Worm (Caenorhabditis elegans): ENCODE measurements around the gene C34H4.1.

C34H4.1 gene

ce11 chrIV:1516527-1516926, 38.9 kb upstream of the C34H4.1 start, which contains the start of gene clec-172:
Gene clec-172, minus strand, starts transcription at chrIV:1516627.
- TF ChIP-seq elt-2 (tag; optimal IDR thresholded peaks at IDR 0.05) = peak; percentile 38
- no peak for TF ChIP-seq ama-1 (optimal IDR thresholded peaks at IDR 0.05)

ce11 chrIV:1521224-1521623, 34.2 kb upstream of the C34H4.1 start, which contains the start of gene K03H6.4:
Gene K03H6.4, minus strand, starts transcription at chrIV:1521324.
- TF ChIP-seq R02D3.7 (tag; optimal IDR thresholded peaks at IDR 0.05) = no peak

ce11 chrIV:1522358-1522757, 33.0 kb upstream of the C34H4.1 start:
- TF ChIP-seq nhr-67 (tag; optimal IDR thresholded peaks at IDR 0.05) (no peak), ama-1 (optimal IDR thresholded peaks at IDR 0.05) (no peak), lin-39 (tag; optimal IDR thresholded peaks at IDR 0.05) (no peak), elt-2 (tag; optimal IDR thresholded peaks at IDR 0.05) (no peak), tbx-2 (tag; optimal IDR thresholded peaks at IDR 0.05) (no peak), elt-1 (tag; optimal IDR thresholded peaks at IDR 0.05) (no peak), ztf-11 (tag; optimal IDR thresholded peaks at IDR 0.05) (no peak), aly-2 (tag; optimal IDR thresholded peaks at IDR 0.05) (no peak), ZK546.5 (tag; optimal IDR thresholded peaks at IDR 0.05) (no peak), mdl-1 (tag; optimal IDR thresholded peaks at IDR 0.05) (no peak), jun-1 (tag; optimal IDR thresholded peaks at IDR 0.05) (no peak), fkh-10 (GFP tag; optimal IDR thresholded peaks at IDR 0.05) (no peak)

ce11 chrIV:1523418-1523817, 32.0 kb upstream of the C34H4.1 start, which contains the start of gene K03H6.1:
Gene K03H6.1, plus strand, starts transcription at chrIV:1523718.
- TF ChIP-seq nhr-76 (tag; optimal IDR thresholded peaks at IDR 0.05) (no peak), daf-12 (tag; optimal IDR thresholded peaks at IDR 0.05) (no peak), snpc-4 (tag; optimal IDR thresholded peaks at IDR 0.05) (no peak), lin-15B (tag; optimal IDR thresholded peaks at IDR 0.05) (no peak), lin-39 (tag; optimal IDR thresholded peaks at IDR 0.05) (no peak), nhr-11 (tag; optimal IDR thresholded peaks at IDR 0.05) (no peak), nhr-67 (tag; optimal IDR thresholded peaks at IDR 0.05) (no peak), nhr-25 (tag; optimal IDR thresholded peaks at IDR 0.05) (no peak), egl-5 (tag; optimal IDR thresholded peaks at IDR 0.05) (no peak)

ce11 chrIV:1536316-1536715, 19.1 kb upstream of the C34H4.1 start, which contains the start of gene K03H6.5:
Gene K03H6.5, minus strand, starts transcription at chrIV:1536416.
- no peak for TF ChIP-seq ceh-28 (tag; optimal IDR thresholded peaks at IDR 0.05)
- no peak for TF ChIP-seq nhr-237 (tag; optimal IDR thresholded peaks at IDR 0.05)

ce11 chrIV:1547129-1547528, 8.2 kb upstream of the C34H4.1 start:
- no peak for TF ChIP-seq fkh-2 (tag; optimal IDR thresholded peaks at IDR 0.05)
- no peak for TF ChIP-seq fos-1 (tag; optimal IDR thresholded peaks at IDR 0.05)
- peak; percentile 79 for TF ChIP-seq elt-1 (tag; optimal IDR thresholded peaks at IDR 0.05)
- no peak for TF ChIP-seq jun-1 (tag; optimal IDR thresholded peaks at IDR 0.05)
- no peak for TF ChIP-seq ceh-28 (tag; optimal IDR thresholded peaks at IDR 0.05)
- no peak for TF ChIP-seq nhr-11 (tag; optimal IDR thresholded peaks at IDR 0.05)
- TF ChIP-seq nhr-25 (tag; optimal IDR thresholded peaks at IDR 0.05) = peak; percentile 92

ce11 chrIV:1548457-1548861, 6.9 kb upstream of the C34H4.1 start, which contains the start of gene col-107:
Gene col-107, plus strand, starts transcription at chrIV:1548721.
- TF ChIP-seq nhr-25 (tag; optimal IDR thresholded peaks at IDR 0.05) (peak; percentile 91), nfya-1 (tag; optimal IDR thresholded peaks at IDR 0.05; ENCODE audit: insufficient read depth) (peak; percentile 35), elt-1 (tag; optimal IDR thresholded peaks at IDR 0.05) (peak; percentile 84), elt-3 (tag; optimal IDR thresholded peaks at IDR 0.05) (no peak)
